Worm (Caenorhabditis elegans) whole organism, L2 larva: ENCODE data around the gene Y71H2AM.11.

Experiments used
- aly-2 ChIP-seq: fragments of 150-350 bp; optimal IDR thresholded peaks from 2 replicates; lab custom pipeline; 2014; ENCODE audit warnings: missing biosample characterization, missing genetic modification characterization
- blmp-1 ChIP-seq: sonication (generic microtip); optimal IDR thresholded peaks from 2 replicates; lab custom pipeline; 2017; ENCODE audit warnings: missing genetic modification characterization, mild to moderate bottlenecking, missing compliant biosample characterization, antibody characterized with exemption, moderate library complexity; ENCODE audit not compliant: insufficient read depth
- crh-2 ChIP-seq: sonication (generic microtip); optimal IDR thresholded peaks from 2 replicates; lab custom pipeline; 2017; ENCODE audit warnings: missing biosample characterization, missing genetic modification characterization
- elt-1 ChIP-seq: fragments of 150-350 bp; optimal IDR thresholded peaks from 2 replicates; lab custom pipeline; 2014; ENCODE audit warnings: missing biosample characterization, missing genetic modification characterization
- elt-3 ChIP-seq: sonication (generic microtip); optimal IDR thresholded peaks from 2 replicates; lab custom pipeline; 2017; ENCODE audit warnings: missing biosample characterization, missing genetic modification characterization
- fos-1 ChIP-seq: fragments of 150-350 bp; optimal IDR thresholded peaks from 2 replicates; lab custom pipeline; 2014; ENCODE audit warnings: missing biosample characterization, missing genetic modification characterization
- gmeb-1 ChIP-seq: fragments of 150-350 bp; optimal IDR thresholded peaks from 2 replicates; lab custom pipeline; 2014; ENCODE audit warnings: missing biosample characterization, missing genetic modification characterization
- lin-11 ChIP-seq: fragments of 150-350 bp; sonication (generic microtip); optimal IDR thresholded peaks from 2 replicates; lab custom pipeline; 2014; ENCODE audit warnings: missing biosample characterization, missing genetic modification characterization, inconsistent platforms, mixed read lengths
- lin-13 ChIP-seq: fragments of 150-350 bp; optimal IDR thresholded peaks from 2 replicates; lab custom pipeline; 2014; ENCODE audit warnings: missing biosample characterization, missing genetic modification reagents, missing genetic modification characterization
- mdl-1 ChIP-seq, 2 experiments: fragments of 150-350 bp in 1 of 2; sonication (generic microtip) in 1 of 2; optimal IDR thresholded peaks; 2 replicates each; lab custom pipeline; 2017; ENCODE audit warnings: missing biosample characterization in 2 of 2, missing genetic modification characterization in 2 of 2
- nhr-11 ChIP-seq: fragments of 150-350 bp; optimal IDR thresholded peaks from 2 replicates; lab custom pipeline; 2014; ENCODE audit warnings: missing biosample characterization, missing genetic modification characterization
- nhr-6 ChIP-seq: fragments of 150-350 bp; optimal IDR thresholded peaks from 2 replicates; lab custom pipeline; 2014; ENCODE audit warnings: missing biosample characterization, missing genetic modification characterization
- unc-55 ChIP-seq: fragments of 150-350 bp; sonication (generic microtip); optimal IDR thresholded peaks from 3 replicates; lab custom pipeline; 2014; ENCODE audit warnings: missing biosample characterization, missing genetic modification reagents, missing genetic modification characterization

DNA sequence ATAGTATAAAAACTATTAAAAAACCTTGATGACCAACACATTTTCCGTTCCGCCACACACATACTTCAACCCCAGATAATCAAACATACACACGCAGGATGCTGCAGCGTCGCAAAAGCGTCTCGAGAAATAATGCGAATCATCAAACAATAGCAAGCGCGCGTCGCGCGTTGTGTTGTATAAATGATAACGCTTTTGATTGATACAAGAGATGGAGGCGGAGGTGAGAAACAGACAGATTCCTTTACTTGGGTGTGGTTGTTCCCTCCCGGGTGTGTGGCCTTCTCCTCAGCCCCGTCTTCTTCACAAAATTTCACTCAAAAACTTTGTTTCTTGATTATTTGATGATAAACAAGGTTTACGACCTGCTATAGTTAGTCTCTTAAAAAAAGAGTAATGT is 48.8 kb downstream of the Y71H2AM.11 start:
- TF ChIP-seq crh-2 (tag; lab: Kevin White, UChicago) (no peak), aly-2 (no peak), fos-1 (peak; percentile 94), elt-1 (tag; lab: Kevin White, UChicago) (no peak), unc-55 (GFP tag; lab: Kevin White, UChicago) (no peak), nhr-6 (tag; lab: Kevin White, UChicago) (no peak), lin-11 (tag; lab: Kevin White, UChicago) (no peak), gmeb-1 (tag; lab: Kevin White, UChicago) (peak; percentile 12), blmp-1 (tag; lab: Kevin White, UChicago) (no peak), elt-3 (tag; lab: Kevin White, UChicago) (no peak), lin-13 (GFP tag; lab: Kevin White, UChicago) (no peak), nhr-11 (no peak), mdl-1 (tag; optimal IDR thresholded peaks at IDR 0.05; lab: Kevin White, UChicago) (no peak)
